Fruit fly (Drosophila melanogaster) whole organism, wandering third instar larva: ENCODE results near the gene MsR2.

Source experiments
- HLH106 ChIP-seq: fragments of 200-800 bp; optimal IDR thresholded peaks from 3 replicates; lab custom pipeline; 2019; ENCODE audit warnings: missing biosample characterization, mild to moderate bottlenecking, missing genetic modification characterization, moderate library complexity
- Hnf4 ChIP-seq: fragments of 200-800 bp; sonication (Bioruptor generic); optimal IDR thresholded peaks from 2 replicates; lab custom pipeline; 2016; ENCODE audit warnings: missing biosample characterization, mild to moderate bottlenecking, missing genetic modification characterization
- Hr83 ChIP-seq: fragments of 200-300 bp; sonication (Bioruptor generic); optimal IDR thresholded peaks from 2 replicates; lab custom pipeline; 2016; ENCODE audit warnings: missing biosample characterization, mild to moderate bottlenecking, missing genetic modification characterization, moderate library complexity; ENCODE audit not compliant: poor library complexity, severe bottlenecking
- Myc ChIP-seq: fragments of >200 bp; optimal IDR thresholded peaks from 2 replicates; lab custom pipeline; 2017
- OdsH ChIP-seq: fragments of 200-800 bp; sonication (Bioruptor generic); optimal IDR thresholded peaks from 2 replicates; lab custom pipeline; 2016; ENCODE audit warnings: missing biosample characterization, mild to moderate bottlenecking, missing genetic modification characterization
- ey ChIP-seq: fragments of 200-800 bp; sonication (Bioruptor generic); optimal IDR thresholded peaks from 2 replicates; lab custom pipeline; 2016; ENCODE audit warnings: missing biosample characterization, missing genetic modification characterization
- usp ChIP-seq: fragments of >200 bp; optimal IDR thresholded peaks from 2 replicates; lab custom pipeline; 2017; ENCODE audit warnings: missing biosample characterization, missing genetic modification characterization

DNA sequence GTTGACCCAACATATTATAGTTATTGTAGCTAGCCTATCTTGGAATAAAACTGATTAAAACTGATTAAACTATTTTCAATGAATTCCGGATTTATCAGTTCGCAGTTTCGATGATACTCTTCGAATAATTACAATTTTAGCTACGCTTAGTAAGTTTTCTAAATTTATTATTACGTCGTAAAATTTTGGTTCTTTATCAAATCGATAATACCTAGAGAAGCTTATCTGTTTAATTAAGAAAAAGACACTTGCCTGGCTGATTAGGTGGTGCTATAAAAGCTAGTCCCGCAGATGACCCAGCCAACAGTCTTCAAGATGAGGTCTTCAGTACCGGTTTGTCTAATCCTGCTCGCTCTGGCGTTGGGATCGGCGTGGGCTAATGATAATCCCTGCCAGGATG lies 14.2 kb upstream of the MsR2 start, which contains the start of gene CG32302:
- TF ChIP-seq HLH106 (no peak), usp (GFP tag; lab: Kevin White, UChicago) (no peak), Hr83 (GFP tag; lab: Kevin White, UChicago) (no peak), ey (GFP tag; lab: Kevin White, UChicago) (no peak), Myc (lab: Kevin White, UChicago) (no peak), Hnf4 (GFP tag; lab: Kevin White, UChicago) (no peak), OdsH (GFP tag; lab: Kevin White, UChicago) (no peak)
